Worm (Caenorhabditis elegans) whole organism, L4 larva: ENCODE measurements around the gene gex-5.

ENCODE experiments used
- fkh-10 ChIP-seq: fragments of 150-350 bp; optimal IDR thresholded peaks from 2 replicates; lab custom pipeline; 2014; ENCODE audit warnings: missing biosample characterization, missing genetic modification reagents, missing genetic modification characterization
- mdl-1 ChIP-seq, 2 experiments: fragments of 150-350 bp in 1 of 2; sonication (generic microtip) in 1 of 2; optimal IDR thresholded peaks; 2 replicates each; lab custom pipeline; 2014 to 2017; ENCODE audit warnings: missing biosample characterization in 2 of 2, missing genetic modification characterization in 2 of 2
- mes-2 ChIP-seq: sonication (generic microtip); optimal IDR thresholded peaks from 2 replicates; lab custom pipeline; 2016; ENCODE audit warnings: missing genotype, mild to moderate bottlenecking, missing genetic modification characterization, missing compliant biosample characterization; ENCODE audit not compliant: poor library complexity, severe bottlenecking
- nhr-11 ChIP-seq: fragments of 150-350 bp; optimal IDR thresholded peaks from 2 replicates; lab custom pipeline; 2014; ENCODE audit warnings: missing biosample characterization, missing genetic modification characterization
- nhr-237 ChIP-seq: sonication (generic microtip); optimal IDR thresholded peaks from 2 replicates; lab custom pipeline; 2017; ENCODE audit warnings: missing biosample characterization, missing genetic modification characterization
- nhr-77 ChIP-seq: fragments of 150-350 bp; optimal IDR thresholded peaks from 2 replicates; lab custom pipeline; 2014; ENCODE audit warnings: missing biosample characterization, missing genetic modification characterization
- pha-4 ChIP-seq, 2 experiments: fragments of 150-350 bp in 1 of 2; fragments of 200-800 bp in 1 of 2; sonication (Bioruptor generic) in 1 of 2; IDR thresholded peaks in 1 of 2; optimal IDR thresholded peaks in 1 of 2; 2 replicates each; pipeline versions ENCODE4 v1.3.6 to Lab custom; 2014 to 2022; ENCODE audit warnings: missing genetic modification characterization in 2 of 2, missing genetic modification reagents in 2 of 2, missing biosample characterization in 1 of 2, missing compliant biosample characterization in 1 of 2
- pqm-1 ChIP-seq: sonication (generic microtip); optimal IDR thresholded peaks from 2 replicates; lab custom pipeline; 2017; ENCODE audit warnings: missing biosample characterization, missing genetic modification characterization
- ztf-11 ChIP-seq: fragments of 150-350 bp; optimal IDR thresholded peaks from 2 replicates; lab custom pipeline; 2014; ENCODE audit warnings: missing biosample characterization, missing genetic modification characterization

DNA sequence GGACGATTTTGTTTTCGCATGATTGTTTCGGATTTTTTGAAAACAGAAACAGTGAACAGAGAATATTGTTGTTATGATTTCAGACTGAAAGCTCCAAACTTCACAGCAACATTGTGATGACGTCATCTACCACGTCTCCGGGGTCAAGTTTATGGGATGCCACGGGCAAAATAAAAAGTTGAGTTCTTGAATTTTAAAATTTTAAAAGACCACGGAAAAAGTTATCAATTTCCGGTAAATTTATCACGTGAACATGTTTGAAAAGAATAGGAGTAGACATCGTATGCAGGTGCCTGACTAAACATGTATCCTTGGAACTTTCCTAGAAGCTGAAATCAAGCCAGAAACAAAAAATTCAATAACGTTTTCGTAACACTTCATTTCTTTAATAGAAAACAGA is 18.3 kb downstream of the gex-5 start, which contains the start of gene B0393.4:
- no peak for TF ChIP-seq pha-4 (GFP tag; IDR thresholded peaks at IDR 0.05; lab: Robert Waterston, UW)
- TF ChIP-seq pha-4 (tag; optimal IDR thresholded peaks at IDR 0.05; lab: Kevin White, UChicago), result no peak
- TF ChIP-seq mdl-1 (tag; optimal IDR thresholded peaks at IDR 0.05; lab: Kevin White, UChicago), result no peak
- no peak for TF ChIP-seq fkh-10 (GFP tag; lab: Kevin White, UChicago)
- no peak for TF ChIP-seq ztf-11 (tag; lab: Kevin White, UChicago)
- TF ChIP-seq mes-2 (tag; lab: Kevin White, UChicago), result no peak
- no peak for TF ChIP-seq nhr-11 (tag; lab: Kevin White, UChicago)
- TF ChIP-seq nhr-77 (tag; lab: Kevin White, UChicago), result no peak
- no peak for TF ChIP-seq pqm-1 (tag; lab: Kevin White, UChicago)
- no peak for TF ChIP-seq nhr-237 (tag; lab: Kevin White, UChicago)
